Fruit fly (Drosophila melanogaster): ENCODE measurements around the gene CG12498.

Gene CG12498

DNA sequence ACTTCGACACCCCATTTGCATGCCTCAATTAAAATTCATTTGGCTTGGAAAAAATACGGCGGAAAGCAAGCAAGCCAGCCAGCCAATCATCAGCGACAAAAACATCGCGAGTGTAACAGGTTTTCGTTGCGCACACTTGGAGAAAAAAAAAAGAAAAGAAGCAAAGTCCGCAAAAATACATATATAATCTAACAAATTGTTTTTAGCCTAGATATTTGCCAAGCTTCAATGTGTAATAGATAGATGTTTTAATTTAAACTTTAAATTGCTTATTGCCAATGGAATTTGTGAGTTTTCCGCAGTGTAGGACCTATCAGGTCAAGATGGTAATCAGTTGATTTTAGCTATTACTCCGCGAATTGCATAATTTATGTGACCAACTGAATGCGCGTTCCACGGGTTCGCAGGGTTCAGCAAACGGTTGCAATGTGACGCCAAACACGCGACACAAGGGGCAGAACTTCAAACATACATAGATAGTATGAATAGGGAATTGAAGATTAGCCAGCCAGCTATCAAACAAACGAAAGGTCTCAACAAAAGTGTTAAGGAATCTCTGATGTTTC lies 23.0 kb upstream of the CG12498 start (continued):
- peak; percentile 49 for TF ChIP-seq CG7928 (GFP tag; optimal IDR thresholded peaks at IDR 0.05)
- TF ChIP-seq D19B (GFP tag; optimal IDR thresholded peaks at IDR 0.05): peak; percentile 76
- TF ChIP-seq Doc3 (GFP tag; IDR thresholded peaks at IDR 0.05; ENCODE audit: partially characterized antibody): no peak
- TF ChIP-seq onecut (GFP tag; IDR thresholded peaks at IDR 0.05): peak; percentile 82
- no peak for TF ChIP-seq CG15479 (GFP tag; optimal IDR thresholded peaks at IDR 0.05)
- TF ChIP-seq CG9876 (GFP tag; optimal IDR thresholded peaks at IDR 0.05): peak; percentile 81
- TF ChIP-seq chm (GFP tag; IDR thresholded peaks at IDR 0.05): peak; percentile 84
- peak; percentile 85 for TF ChIP-seq Awh (GFP tag; IDR thresholded peaks at IDR 0.05)
- TF ChIP-seq CG12071 (GFP tag; optimal IDR thresholded peaks at IDR 0.05): peak; percentile 84
- no peak for TF ChIP-seq CG6791 (GFP tag; IDR thresholded peaks at IDR 0.05; ENCODE audit: partially characterized antibody)
- TF ChIP-seq lilli (GFP tag; optimal IDR thresholded peaks at IDR 0.05): peak; percentile 92
- TF ChIP-seq Mad (GFP tag; optimal IDR thresholded peaks at IDR 0.05): peak; percentile 85
- 0 out of 3 replicates have a peak, but pooled peaks have one; percentile 47 for TF ChIP-seq z (GFP tag; IDR thresholded peaks at IDR 0.05)
- peak; percentile 93 for TF ChIP-seq NFAT (GFP tag; IDR thresholded peaks at IDR 0.05)
- TF ChIP-seq Spps (tag; optimal IDR thresholded peaks at IDR 0.05): peak; percentile 10
- TF ChIP-seq zfh1 (GFP tag; IDR thresholded peaks at IDR 0.05): peak; percentile 90
- TF ChIP-seq CG8290 (GFP tag; optimal IDR thresholded peaks at IDR 0.05): peak; percentile 55
- peak in 1 of 2 experiments; percentile 84 for TF ChIP-seq CG8290 (tag; optimal IDR thresholded peaks at IDR 0.05)
- peak; percentile 59 for TF ChIP-seq CG11723 (GFP tag; optimal IDR thresholded peaks at IDR 0.05)
- peak; percentile 77 for TF ChIP-seq dimm (GFP tag; IDR thresholded peaks at IDR 0.05)
- peak; percentile 91 for TF ChIP-seq unpg (GFP tag; optimal IDR thresholded peaks at IDR 0.05)
- peak; percentile 7 for TF ChIP-seq stwl (tag; optimal IDR thresholded peaks at IDR 0.05)
- peak; percentile 80 for TF ChIP-seq NfI (GFP tag; optimal IDR thresholded peaks at IDR 0.05)
- TF ChIP-seq MESR4 (GFP tag; optimal IDR thresholded peaks at IDR 0.05): peak; percentile 7
- TF ChIP-seq nau (GFP tag; optimal IDR thresholded peaks at IDR 0.05): peak; percentile 68
- no peak for TF ChIP-seq CG1832 (GFP tag; optimal IDR thresholded peaks at IDR 0.05)
- TF ChIP-seq slp2 (GFP tag; optimal IDR thresholded peaks at IDR 0.05): peak; percentile 70
- peak; percentile 68 for TF ChIP-seq toy (GFP tag; IDR thresholded peaks at IDR 0.05)
- TF ChIP-seq lbe (GFP tag; optimal IDR thresholded peaks at IDR 0.05): peak; percentile 85
- TF ChIP-seq HLHmδ (GFP tag; optimal IDR thresholded peaks at IDR 0.05): no peak
- TF ChIP-seq CG12391 (tag; optimal IDR thresholded peaks at IDR 0.05): peak; percentile 80
- TF ChIP-seq CG12236 (GFP tag; optimal IDR thresholded peaks at IDR 0.05): no peak
- TF ChIP-seq HHEX (GFP tag; optimal IDR thresholded peaks at IDR 0.05): peak; percentile 87
- TF ChIP-seq ken (GFP tag; IDR thresholded peaks at IDR 0.05): peak; percentile 89
- TF ChIP-seq CG10267 (tag; optimal IDR thresholded peaks at IDR 0.05): peak; percentile 70
- peak; percentile 94 for TF ChIP-seq CG2120 (GFP tag; optimal IDR thresholded peaks at IDR 0.05)
- peak; percentile 86 for TF ChIP-seq wdn (GFP tag; IDR thresholded peaks at IDR 0.05)
- peak; percentile 63 for TF ChIP-seq gcm (GFP tag; optimal IDR thresholded peaks at IDR 0.05)
- peak; percentile 91 for TF ChIP-seq otp (GFP tag; IDR thresholded peaks at IDR 0.05)
- no peak for TF ChIP-seq CG34224 (GFP tag; IDR thresholded peaks at IDR 0.05; ENCODE audit: partially characterized antibody)
- peak; percentile 88 for TF ChIP-seq tin (GFP tag; optimal IDR thresholded peaks at IDR 0.05)
- peak; percentile 68; the same call in 2 of the 3 replicates for TF ChIP-seq Optix (GFP tag; IDR thresholded peaks at IDR 0.05)
- TF ChIP-seq NK7.1 (GFP tag; optimal IDR thresholded peaks at IDR 0.05): peak; percentile 68
- no peak for TF ChIP-seq Hr39 (optimal IDR thresholded peaks at IDR 0.05)
- TF ChIP-seq yki (optimal IDR thresholded peaks at IDR 0.05): no peak
- TF ChIP-seq prd (optimal IDR thresholded peaks at IDR 0.05): no peak
- TF ChIP-seq prd (GFP tag; IDR thresholded peaks at IDR 0.05): peak; percentile 93
- peak; percentile 76 for TF ChIP-seq CG16863 (GFP tag; optimal IDR thresholded peaks at IDR 0.05)
- peak; percentile 89 for TF ChIP-seq CG16779 (GFP tag; IDR thresholded peaks at IDR 0.05)
- TF ChIP-seq Oli (tag; optimal IDR thresholded peaks at IDR 0.05): peak; percentile 90
- peak; percentile 86 for TF ChIP-seq cas (GFP tag; IDR thresholded peaks at IDR 0.05)
- TF ChIP-seq trem (tag; optimal IDR thresholded peaks at IDR 0.05): peak; percentile 18
